Fruit fly (Drosophila melanogaster) whole organism, embryonic: ENCODE results near the gene RhoGAP5A.

Source experiments
- Bdp1 ChIP-seq: fragments of 200-800 bp; sonication (Bioruptor generic); optimal IDR thresholded peaks from 3 replicates; lab custom pipeline; 2016; ENCODE audit warnings: missing biosample characterization, missing genetic modification characterization
- CG10979 ChIP-seq: fragments of 200-800 bp; sonication (Bioruptor generic); optimal IDR thresholded peaks from 2 replicates; lab custom pipeline; 2018; ENCODE audit warnings: missing biosample characterization, mild to moderate bottlenecking, missing genetic modification characterization, moderate library complexity
- CG11456 ChIP-seq: fragments of 200-800 bp; sonication (Bioruptor generic); IDR thresholded peaks from 3 replicates; pipeline ENCODE4 v1.3.6; 2022; ENCODE audit warnings: missing biosample characterization, missing genetic modification characterization
- CG11560 ChIP-seq: fragments of 200-800 bp; sonication (Bioruptor generic); IDR thresholded peaks from 3 replicates; pipeline ENCODE4 v1.3.6; 2022; ENCODE audit warnings: missing biosample characterization, missing genetic modification characterization
- CG13624 ChIP-seq: fragments of 200-800 bp; sonication (Bioruptor generic); optimal IDR thresholded peaks from 2 replicates; lab custom pipeline; 2016; ENCODE audit warnings: missing biosample characterization, missing genetic modification characterization
- CG14860 ChIP-seq: fragments of 200-800 bp; sonication (Bioruptor generic); IDR thresholded peaks from 3 replicates; pipeline ENCODE4 v1.3.6; 2022; ENCODE audit warnings: missing biosample characterization, missing genetic modification characterization; ENCODE audit not compliant: partially characterized antibody
- CG15011 ChIP-seq: fragments of 200-800 bp; sonication (Bioruptor generic); optimal IDR thresholded peaks from 3 replicates; lab custom pipeline; 2018; ENCODE audit warnings: missing biosample characterization, mild to moderate bottlenecking, missing genetic modification characterization
- CG1603 ChIP-seq: fragments of 200-800 bp; sonication (Bioruptor generic); optimal IDR thresholded peaks from 2 replicates; lab custom pipeline; 2019; ENCODE audit warnings: missing biosample characterization, mild to moderate bottlenecking, missing genetic modification characterization, moderate library complexity
- CG17328 ChIP-seq: fragments of 200-800 bp; sonication (Bioruptor generic); IDR thresholded peaks from 2 replicates; pipeline ENCODE4 v1.3.6; 2022; ENCODE audit warnings: missing biosample characterization, missing genetic modification characterization
- CG1832 ChIP-seq: fragments of 200-800 bp; sonication (Bioruptor generic); optimal IDR thresholded peaks from 2 replicates; lab custom pipeline; 2017; ENCODE audit warnings: missing biosample characterization, mild to moderate bottlenecking, missing genetic modification characterization, inconsistent platforms
- CG18599 ChIP-seq: fragments of 200-800 bp; sonication (Bioruptor generic); optimal IDR thresholded peaks from 3 replicates; lab custom pipeline; 2017; ENCODE audit warnings: missing biosample characterization, missing genetic modification characterization, mild to moderate bottlenecking, moderate library complexity, missing genetic modification reagents
- CG2712 ChIP-seq: fragments of 200-800 bp; optimal IDR thresholded peaks from 3 replicates; lab custom pipeline; 2019; ENCODE audit warnings: missing biosample characterization, mild to moderate bottlenecking, missing genetic modification characterization, moderate library complexity
- CG2889 ChIP-seq: fragments of 200-800 bp; sonication (Bioruptor generic); IDR thresholded peaks from 3 replicates; pipeline ENCODE4 v1.3.6; 2022; ENCODE audit warnings: missing biosample characterization, missing genetic modification characterization
- CG3163 ChIP-seq: fragments of 200-800 bp; sonication (Bioruptor generic); optimal IDR thresholded peaks from 3 replicates; lab custom pipeline; 2016; ENCODE audit warnings: missing biosample characterization, missing genetic modification characterization
- CG3407 ChIP-seq: fragments of 200-800 bp; sonication (Bioruptor generic); optimal IDR thresholded peaks from 2 replicates; lab custom pipeline; 2018; ENCODE audit warnings: missing biosample characterization, mild to moderate bottlenecking, missing genetic modification characterization
- CG3995 ChIP-seq: fragments of 200-800 bp; sonication (Bioruptor generic); optimal IDR thresholded peaks from 3 replicates; lab custom pipeline; 2016; ENCODE audit warnings: missing biosample characterization, missing genetic modification characterization
- CG7372 ChIP-seq: fragments of 200-800 bp; sonication (Bioruptor generic); IDR thresholded peaks from 2 replicates; pipeline ENCODE4 v1.3.6; 2022; ENCODE audit warnings: missing biosample characterization, missing genetic modification characterization
- CG8281 ChIP-seq: fragments of 200-800 bp; sonication (Bioruptor generic); optimal IDR thresholded peaks from 2 replicates; lab custom pipeline; 2018; ENCODE audit warnings: missing biosample characterization, mild to moderate bottlenecking, missing genetic modification characterization, moderate library complexity
- D19A ChIP-seq: fragments of 200-800 bp; optimal IDR thresholded peaks from 3 replicates; lab custom pipeline; 2019; ENCODE audit warnings: missing biosample characterization, mild to moderate bottlenecking, missing genetic modification characterization, moderate library complexity
- Doc2 ChIP-seq: fragments of 200-800 bp; sonication (Bioruptor generic); IDR thresholded peaks from 2 replicates; pipeline ENCODE4 v1.3.6; 2022; ENCODE audit warnings: missing biosample characterization, missing genetic modification characterization
- E2f2 ChIP-seq: fragments of 200-800 bp; sonication (Bioruptor generic); IDR thresholded peaks from 2 replicates; pipeline ENCODE4 v1.3.6; 2022; ENCODE audit warnings: missing biosample characterization, missing genetic modification characterization
- Ets65A ChIP-seq: fragments of 200-800 bp; sonication (Bioruptor generic); peaks from one replicate; lab custom pipeline; 2016; ENCODE audit warnings: missing biosample characterization, missing genetic modification characterization
- GATAe ChIP-seq: fragments of 200-800 bp; sonication (Bioruptor generic); conservative IDR thresholded peaks from 2 replicates; pipeline ENCODE4 v1.3.6; 2022; ENCODE audit warnings: missing biosample characterization, missing genetic modification characterization
- Max ChIP-seq: fragments of 200-800 bp; sonication (Bioruptor generic); optimal IDR thresholded peaks from 2 replicates; lab custom pipeline; 2016; ENCODE audit warnings: missing biosample characterization, mild to moderate bottlenecking, missing genetic modification characterization
- Med ChIP-seq: fragments of 200-800 bp; sonication (Bioruptor generic); peaks from one replicate; lab custom pipeline; 2016; ENCODE audit warnings: missing biosample characterization, missing genetic modification characterization, mild to moderate bottlenecking, inconsistent platforms, moderate library complexity
- Nf-YB ChIP-seq: fragments of 200-800 bp; sonication (Bioruptor generic); optimal IDR thresholded peaks from 3 replicates; lab custom pipeline; 2019; ENCODE audit warnings: missing biosample characterization, mild to moderate bottlenecking, missing genetic modification characterization, moderate library complexity
- Nf-YC ChIP-seq: fragments of 200-800 bp; optimal IDR thresholded peaks from 3 replicates; lab custom pipeline; 2019; ENCODE audit warnings: missing biosample characterization, mild to moderate bottlenecking, missing genetic modification characterization, moderate library complexity
- Optix ChIP-seq: fragments of 200-800 bp; sonication (Bioruptor generic); IDR thresholded peaks from 3 replicates; pipeline ENCODE4 v1.3.6; 2022; ENCODE audit warnings: missing biosample characterization, missing genetic modification characterization
- abd-A ChIP-seq: fragments of 200-800 bp; sonication (Bioruptor generic); optimal IDR thresholded peaks from 3 replicates; lab custom pipeline; 2019; ENCODE audit warnings: missing biosample characterization, mild to moderate bottlenecking, missing genetic modification characterization, moderate library complexity
- al ChIP-seq: fragments of 200-800 bp; sonication (Bioruptor generic); IDR thresholded peaks from 2 replicates; pipeline ENCODE4 v1.3.6; 2022; ENCODE audit warnings: missing biosample characterization, missing genetic modification characterization
- bsh ChIP-seq, 2 experiments: fragments of 200-800 bp; sonication (Bioruptor generic); optimal IDR thresholded peaks; 2 replicates each; lab custom pipeline; 2017 to 2018; ENCODE audit warnings: mild to moderate bottlenecking in 2 of 2, missing biosample characterization in 2 of 2, missing genetic modification characterization in 2 of 2, moderate library complexity in 1 of 2
- cas ChIP-seq: fragments of 200-800 bp; sonication (Bioruptor generic); IDR thresholded peaks from 2 replicates; pipeline ENCODE4 v1.3.6; 2022; ENCODE audit warnings: missing biosample characterization, missing genetic modification characterization
- cg ChIP-seq: fragments of 200-800 bp; sonication (Bioruptor generic); optimal IDR thresholded peaks from 3 replicates; lab custom pipeline; 2019; ENCODE audit warnings: missing biosample characterization, mild to moderate bottlenecking, missing genetic modification characterization, moderate library complexity
- croc ChIP-seq: fragments of 200-800 bp; sonication (Bioruptor generic); conservative IDR thresholded peaks from 3 replicates; pipeline ENCODE4 v1.3.6; 2022; ENCODE audit warnings: missing biosample characterization, missing genetic modification characterization
- da ChIP-seq: fragments of 200-800 bp; sonication (Bioruptor generic); optimal IDR thresholded peaks from 2 replicates; lab custom pipeline; 2016; ENCODE audit warnings: missing biosample characterization, missing genetic modification characterization
- danr ChIP-seq: fragments of 200-800 bp; sonication (Bioruptor generic); IDR thresholded peaks from 2 replicates; pipeline ENCODE4 v1.3.6; 2022; ENCODE audit warnings: missing biosample characterization, missing genetic modification characterization
- dmrt11E ChIP-seq: fragments of 200-800 bp; sonication (Bioruptor generic); optimal IDR thresholded peaks from 3 replicates; lab custom pipeline; 2018; ENCODE audit warnings: missing biosample characterization, mild to moderate bottlenecking, missing genetic modification characterization, moderate library complexity
- ewg ChIP-seq: fragments of 200-800 bp; sonication (Bioruptor generic); optimal IDR thresholded peaks from 3 replicates; lab custom pipeline; 2017; ENCODE audit warnings: mild to moderate bottlenecking, missing biosample characterization, missing genetic modification reagents, missing genetic modification characterization
- fd64A ChIP-seq: fragments of 200-800 bp; sonication (Bioruptor generic); optimal IDR thresholded peaks from 3 replicates; lab custom pipeline; 2018; ENCODE audit warnings: missing biosample characterization, mild to moderate bottlenecking, missing genetic modification characterization
- fru ChIP-seq: fragments of >200 bp; optimal IDR thresholded peaks from 2 replicates; lab custom pipeline; 2017
- gem ChIP-seq: fragments of 200-800 bp; sonication (Bioruptor generic); optimal IDR thresholded peaks from 2 replicates; lab custom pipeline; 2019; ENCODE audit warnings: missing biosample characterization, mild to moderate bottlenecking, missing genetic modification characterization, moderate library complexity
- jing ChIP-seq: fragments of 200-800 bp; sonication (Bioruptor generic); optimal IDR thresholded peaks from 2 replicates; lab custom pipeline; 2018; ENCODE audit warnings: missing biosample characterization, mild to moderate bottlenecking, missing genetic modification characterization
- ken ChIP-seq: fragments of 200-800 bp; sonication (Bioruptor generic); IDR thresholded peaks from 3 replicates; pipeline ENCODE4 v1.3.6; 2022; ENCODE audit warnings: missing biosample characterization, missing genetic modification characterization
- lmd ChIP-seq: fragments of 200-800 bp; sonication (Bioruptor generic); IDR thresholded peaks from 2 replicates; pipeline ENCODE4 v1.3.6; 2022; ENCODE audit warnings: missing biosample characterization, missing genetic modification characterization
- prd ChIP-seq, 3 experiments: fragments of >200 bp in 2 of 3; fragments of 200-800 bp in 1 of 3; sonication (Bioruptor generic) in 1 of 3; optimal IDR thresholded peaks in 2 of 3; IDR thresholded peaks in 1 of 3; 2 replicates in 2 of 3; 3 replicates in 1 of 3; pipeline versions ENCODE4 v1.3.6 to Lab custom; 2017 to 2022; ENCODE audit warnings: missing biosample characterization in 1 of 3, missing genetic modification characterization in 1 of 3
- seq ChIP-seq: fragments of 200-800 bp; sonication (Bioruptor generic); IDR thresholded peaks from 2 replicates; pipeline ENCODE4 v1.3.6; 2022; ENCODE audit warnings: missing biosample characterization, missing genetic modification characterization
- tll ChIP-seq, 2 experiments: fragments of 200-800 bp in 1 of 2; fragments of >200 bp in 1 of 2; sonication (Bioruptor generic) in 1 of 2; optimal IDR thresholded peaks; 2 replicates each; lab custom pipeline; 2017 to 2019; ENCODE audit warnings: missing biosample characterization in 2 of 2, missing genetic modification characterization in 2 of 2, mild to moderate bottlenecking in 1 of 2, moderate library complexity in 1 of 2
- zfh1 ChIP-seq: fragments of 200-800 bp; sonication (Bioruptor generic); IDR thresholded peaks from 3 replicates; pipeline ENCODE4 v1.3.6; 2022; ENCODE audit warnings: missing biosample characterization, missing genetic modification characterization

Gene RhoGAP5A

DNA sequence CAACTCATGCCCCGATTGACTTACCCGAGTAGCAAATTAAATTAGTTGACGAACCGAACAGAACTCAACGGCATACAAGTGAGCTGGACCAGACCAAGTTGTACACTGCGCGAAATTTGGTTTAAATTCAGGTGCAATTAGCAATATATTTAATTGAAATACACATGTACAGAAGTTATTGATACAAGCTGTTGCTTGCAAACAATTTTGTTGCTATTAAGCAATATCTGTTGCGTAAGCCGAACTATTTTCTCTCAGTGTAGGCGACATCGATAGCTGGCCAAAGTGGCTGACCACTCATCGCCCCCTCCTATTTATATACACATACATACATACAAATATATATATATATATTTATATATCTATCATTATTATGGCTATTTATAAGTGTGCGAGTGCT is 14.4 kb downstream of the RhoGAP5A start (continued):
- no peak for TF ChIP-seq CG3407
- TF ChIP-seq Bdp1, result no peak
- TF ChIP-seq Doc2 (GFP tag; lab: Robert Waterston, UW), result no peak
- TF ChIP-seq da (GFP tag; lab: Kevin White, UChicago), result no peak
- TF ChIP-seq E2f2 (GFP tag; lab: Robert Waterston, UW), result no peak
- no peak for TF ChIP-seq CG15011 (GFP tag; lab: Kevin White, UChicago)
- TF ChIP-seq Max, result no peak

DNA sequence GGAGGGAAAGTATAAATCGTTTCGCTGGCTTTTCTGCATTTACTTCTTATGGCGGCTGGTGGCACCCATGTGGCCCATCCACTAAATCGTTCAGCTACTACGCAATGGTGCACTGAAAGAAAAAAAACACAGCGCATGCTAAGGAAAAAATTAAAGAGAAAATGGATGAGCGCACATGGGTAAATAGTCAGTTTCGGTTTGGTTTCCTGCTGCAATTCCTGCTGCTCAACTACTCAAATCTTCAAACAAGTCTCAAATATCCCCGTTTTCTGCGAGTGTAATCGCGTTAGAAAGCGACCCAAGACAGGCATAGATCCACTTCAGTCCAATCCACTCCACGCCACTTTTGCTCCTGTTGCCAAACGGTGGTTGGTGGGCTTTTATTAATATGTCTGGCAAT is 15.6 kb downstream of the RhoGAP5A start:
- TF ChIP-seq lmd (GFP tag; lab: Robert Waterston, UW), result 0 out of 2 replicates have a peak, but pooled peaks have one; percentile 26
- peak; percentile 9 for TF ChIP-seq CG2712
- TF ChIP-seq CG7372 (GFP tag; lab: Robert Waterston, UW), result 0 out of 2 replicates have a peak, but pooled peaks have one; percentile 10
- TF ChIP-seq Ets65A (GFP tag; lab: Kevin White, UChicago), result peak; percentile 27
- no peak for TF ChIP-seq CG11560
- peak; percentile 4 for TF ChIP-seq CG18599
- no peak for TF ChIP-seq ewg (GFP tag; lab: Kevin White, UChicago)
- TF ChIP-seq gem (tag; lab: Kevin White, UChicago), result peak; percentile 15
- TF ChIP-seq CG1603 (tag; lab: Kevin White, UChicago), result peak; percentile 20
- TF ChIP-seq CG11456 (GFP tag; lab: Robert Waterston, UW), result 0 out of 3 replicates have a peak, but pooled peaks have one; percentile 52
- TF ChIP-seq bsh (GFP tag; optimal IDR thresholded peaks at IDR 0.05; lab: Kevin White, UChicago), result peak in 1 of 2 experiments; percentile 6
- TF ChIP-seq CG17328, result peak; percentile 32; the same call in 1 of the 2 replicates
- TF ChIP-seq dmrt11E, result peak; percentile 34
- TF ChIP-seq danr, result no peak
- no peak for TF ChIP-seq prd (optimal IDR thresholded peaks at IDR 0.05; lab: Kevin White, UChicago)
- TF ChIP-seq prd (GFP tag; IDR thresholded peaks at IDR 0.05; lab: Robert Waterston, UW), result peak; percentile 59; the same call in 2 of the 3 replicates
- 0 out of 3 replicates have a peak, but pooled peaks have one; percentile 29 for TF ChIP-seq zfh1 (GFP tag; lab: Robert Waterston, UW)
- peak; percentile 2 for TF ChIP-seq CG10979 (tag; lab: Kevin White, UChicago)
- TF ChIP-seq GATAe (GFP tag; lab: Robert Waterston, UW), result no peak
- TF ChIP-seq CG1832 (GFP tag; lab: Kevin White, UChicago), result no peak
- 0 out of 3 replicates have a peak, but pooled peaks have one; percentile 14 for TF ChIP-seq CG2889 (GFP tag; lab: Robert Waterston, UW)
- TF ChIP-seq Med (GFP tag; lab: Kevin White, UChicago), result peak; percentile 52
- TF ChIP-seq D19A (tag; lab: Kevin White, UChicago), result no peak
- TF ChIP-seq fd64A (GFP tag; lab: Kevin White, UChicago), result no peak

DNA sequence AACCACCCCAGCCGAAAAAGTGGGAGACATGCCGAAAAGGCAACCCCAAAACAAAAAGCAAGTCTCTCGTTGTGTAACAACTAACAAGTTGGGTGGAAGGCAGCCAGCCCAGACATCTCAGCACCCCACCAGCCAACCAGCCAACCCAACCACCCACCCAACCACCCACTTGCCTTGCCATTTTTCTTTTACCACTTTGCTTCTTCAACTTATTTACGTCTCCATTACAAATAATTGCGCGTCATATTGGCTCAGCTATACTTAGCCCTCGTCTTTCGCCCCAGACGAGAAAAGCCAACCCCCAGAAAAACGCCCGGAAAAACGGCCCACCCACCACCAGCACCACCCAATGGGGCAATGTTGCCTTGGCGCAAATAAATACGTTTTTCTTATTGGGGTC is 16.3 kb downstream of the RhoGAP5A start:
- TF ChIP-seq Nf-YC (tag; lab: Kevin White, UChicago), result peak; percentile 82
- peak; percentile 53 for TF ChIP-seq abd-A
- peak; percentile 85 for TF ChIP-seq Nf-YB (GFP tag; lab: Kevin White, UChicago)
- TF ChIP-seq seq (GFP tag; lab: Robert Waterston, UW), result 0 out of 2 replicates have a peak, but pooled peaks have one; percentile 10
- no peak for TF ChIP-seq Optix (GFP tag; lab: Robert Waterston, UW)

DNA sequence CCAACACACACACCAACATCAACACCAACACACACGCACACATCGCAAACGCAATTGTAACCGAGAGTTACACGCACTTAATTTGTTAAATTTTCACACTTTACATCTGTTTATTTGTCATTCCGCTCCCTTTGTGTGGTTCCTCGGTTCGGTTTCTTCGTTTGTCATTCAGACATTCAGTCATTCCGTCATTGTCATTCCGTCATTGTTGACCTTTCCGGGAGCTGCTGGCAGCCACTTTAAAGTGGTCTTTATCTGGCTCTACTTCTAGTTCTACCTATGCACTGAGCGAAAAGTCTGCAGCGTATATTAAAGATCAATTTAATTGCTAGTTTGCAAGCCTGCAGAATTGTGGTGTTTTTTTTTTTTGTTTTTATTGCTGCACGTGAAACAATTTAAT is 22.1 kb downstream of the RhoGAP5A start:
- peak in 1 of 2 experiments; percentile 69 for TF ChIP-seq tll (GFP tag; optimal IDR thresholded peaks at IDR 0.05; lab: Kevin White, UChicago)
- no peak for TF ChIP-seq croc (GFP tag; lab: Robert Waterston, UW)
- TF ChIP-seq cg, result peak; percentile 27
- TF ChIP-seq fru (lab: Kevin White, UChicago), result peak; percentile 26
- TF ChIP-seq CG13624 (GFP tag; lab: Kevin White, UChicago), result no peak
- no peak for TF ChIP-seq jing (GFP tag; lab: Kevin White, UChicago)
- no peak for TF ChIP-seq CG3163 (GFP tag; lab: Kevin White, UChicago)
- TF ChIP-seq CG14860 (GFP tag; lab: Robert Waterston, UW), result no peak
- no peak for TF ChIP-seq ken (GFP tag; lab: Robert Waterston, UW)
- no peak for TF ChIP-seq al (GFP tag; lab: Robert Waterston, UW)
- TF ChIP-seq cas (GFP tag; lab: Robert Waterston, UW), result no peak
- no peak for TF ChIP-seq CG3995 (GFP tag; lab: Kevin White, UChicago)
- TF ChIP-seq CG8281 (tag; lab: Kevin White, UChicago), result peak; percentile 97
